Fruit fly (Drosophila melanogaster) whole organism, prepupa: ENCODE measurements around the gene Bem46.

Source experiments
- Blimp-1 ChIP-seq: fragments of 200-800 bp; sonication (Bioruptor generic); optimal IDR thresholded peaks from 3 replicates; lab custom pipeline; 2017; ENCODE audit warnings: missing biosample characterization, missing genetic modification characterization, mild to moderate bottlenecking, moderate library complexity, missing genetic modification reagents
- CG11294 ChIP-seq: fragments of 200-800 bp; sonication (Bioruptor generic); IDR thresholded peaks from 2 replicates; pipeline ENCODE4 v1.3.6; 2022; ENCODE audit warnings: missing biosample characterization, missing genetic modification characterization
- CG15336 ChIP-seq: fragments of 200-800 bp; sonication (Bioruptor generic); IDR thresholded peaks from 2 replicates; pipeline ENCODE4 v1.3.6; 2022; ENCODE audit warnings: missing biosample characterization, missing genetic modification characterization
- CG3032 ChIP-seq: fragments of 200-800 bp; optimal IDR thresholded peaks from 2 replicates; lab custom pipeline; 2019; ENCODE audit warnings: missing biosample characterization, mild to moderate bottlenecking, missing genetic modification characterization, moderate library complexity
- CG6792 ChIP-seq: fragments of 200-800 bp; sonication (Bioruptor generic); optimal IDR thresholded peaks from 3 replicates; lab custom pipeline; 2016; ENCODE audit warnings: missing biosample characterization, missing genetic modification characterization
- CG8119 ChIP-seq: fragments of 200-800 bp; sonication (Bioruptor generic); IDR thresholded peaks from 3 replicates; pipeline ENCODE4 v1.3.6; 2022; ENCODE audit warnings: missing biosample characterization, missing genetic modification characterization
- CG8632 ChIP-seq: fragments of 200-800 bp; sonication (Bioruptor generic); optimal IDR thresholded peaks from 3 replicates; lab custom pipeline; 2016; ENCODE audit warnings: missing biosample characterization, missing genetic modification characterization
- CG9139 ChIP-seq: fragments of 200-800 bp; sonication (Bioruptor generic); optimal IDR thresholded peaks from 3 replicates; lab custom pipeline; 2017; ENCODE audit warnings: missing biosample characterization, mild to moderate bottlenecking, missing genetic modification characterization
- Ets21C ChIP-seq: fragments of 200-800 bp; sonication (Bioruptor generic); optimal IDR thresholded peaks from 3 replicates; lab custom pipeline; 2016; ENCODE audit warnings: missing biosample characterization, missing genetic modification characterization
- Ets96B ChIP-seq: fragments of 200-800 bp; optimal IDR thresholded peaks from 2 replicates; lab custom pipeline; 2019; ENCODE audit warnings: missing biosample characterization, mild to moderate bottlenecking, missing genetic modification characterization, moderate library complexity
- Hr38 ChIP-seq: sonication (Bioruptor generic); optimal IDR thresholded peaks from 2 replicates; lab custom pipeline; 2016; ENCODE audit warnings: missing biosample characterization, missing genetic modification characterization
- Hr39 ChIP-seq: fragments of 200-800 bp; sonication (Bioruptor generic); optimal IDR thresholded peaks from 2 replicates; lab custom pipeline; 2016; ENCODE audit warnings: missing biosample characterization, missing genetic modification characterization
- Hr4 ChIP-seq: fragments of 200-800 bp; sonication (Bioruptor generic); optimal IDR thresholded peaks from 3 replicates; lab custom pipeline; 2016; ENCODE audit warnings: missing biosample characterization, missing genetic modification characterization
- Sox15 ChIP-seq: fragments of 200-800 bp; sonication (Bioruptor generic); optimal IDR thresholded peaks from 3 replicates; lab custom pipeline; 2016; ENCODE audit warnings: missing biosample characterization, missing genetic modification characterization
- dac ChIP-seq: fragments of 200-800 bp; sonication (Bioruptor generic); optimal IDR thresholded peaks from 2 replicates; lab custom pipeline; 2017; ENCODE audit warnings: missing biosample characterization, mild to moderate bottlenecking, missing genetic modification characterization
- fkh ChIP-seq: fragments of 200-800 bp; sonication (Bioruptor generic); optimal IDR thresholded peaks from 3 replicates; lab custom pipeline; 2017; ENCODE audit warnings: missing biosample characterization, mild to moderate bottlenecking, missing genetic modification characterization, moderate library complexity
- spab ChIP-seq: fragments of 200-800 bp; sonication (Bioruptor generic); optimal IDR thresholded peaks from 2 replicates; lab custom pipeline; 2017; ENCODE audit warnings: missing biosample characterization, mild to moderate bottlenecking, missing genetic modification characterization, missing genetic modification reagents
- vri ChIP-seq: fragments of 200-800 bp; sonication (Bioruptor generic); optimal IDR thresholded peaks from 3 replicates; lab custom pipeline; 2016; ENCODE audit warnings: missing biosample characterization, mild to moderate bottlenecking, missing genetic modification characterization

Gene Bem46

dm6 chr2L:3037153-3037579 lies 49.2 kb downstream of the Bem46 start, which contains the start of the genes CG17260 and SerRS (continued):
- TF ChIP-seq fkh (GFP tag; lab: Kevin White, UChicago) = no peak
- peak; percentile 84 for TF ChIP-seq CG11294 (GFP tag; lab: Robert Waterston, UW)
- TF ChIP-seq spab (GFP tag; lab: Kevin White, UChicago) = no peak
- peak; percentile 89 for TF ChIP-seq Ets96B (tag; lab: Kevin White, UChicago)
- TF ChIP-seq Blimp-1 (GFP tag; lab: Kevin White, UChicago) = no peak
- TF ChIP-seq CG8119 (GFP tag; lab: Robert Waterston, UW) = peak; percentile 85
- peak; percentile 73 for TF ChIP-seq Hr38 (GFP tag; lab: Kevin White, UChicago)
- TF ChIP-seq CG9139 (GFP tag; lab: Kevin White, UChicago) = no peak
- TF ChIP-seq CG15336 (GFP tag; lab: Robert Waterston, UW) = peak; percentile 82
- TF ChIP-seq vri (GFP tag; lab: Kevin White, UChicago) = no peak
- peak; percentile 92 for TF ChIP-seq CG3032
- TF ChIP-seq CG6792 (GFP tag; lab: Kevin White, UChicago) = peak; percentile 90
- TF ChIP-seq Ets21C (GFP tag; lab: Kevin White, UChicago) = peak; percentile 92
- TF ChIP-seq Hr39 (GFP tag; lab: Kevin White, UChicago) = peak; percentile 97
- peak; percentile 86 for TF ChIP-seq dac (GFP tag; lab: Kevin White, UChicago)
- peak; percentile 87 for TF ChIP-seq CG8632
- peak; percentile 96 for TF ChIP-seq Hr4
- TF ChIP-seq Sox15 (GFP tag; lab: Kevin White, UChicago) = peak; percentile 91
